Worm (Caenorhabditis elegans): ENCODE results near the gene C06A1.3.
A peak's percentile ranks its signal among the peaks of the same experiment; 100 is the strongest.

C06A1.3 gene

ce11 chrII:10555484-10556075 is 16.5 kb upstream of the C06A1.3 start (continued):
- TF ChIP-seq Y48G9A.11 (GFP tag; IDR thresholded peaks at IDR 0.05) (no peak), lin-38 (GFP tag; IDR thresholded peaks at IDR 0.05) (peak; percentile 48), ctbp-1 (GFP tag; IDR thresholded peaks at IDR 0.05) (0 out of 2 replicates have a peak, but pooled peaks have one; percentile 45), unc-39 (tag; optimal IDR thresholded peaks at IDR 0.05) (no peak), gei-8 (GFP tag; optimal IDR thresholded peaks at IDR 0.05) (no peak), ces-1 (GFP tag; optimal IDR thresholded peaks at IDR 0.05) (no peak), F44E2.7 (GFP tag; IDR thresholded peaks at IDR 0.05) (no peak)

ce11 chrII:10556550-10557205 is 15.4 kb upstream of the C06A1.3 start:
- TF ChIP-seq nhr-28 (tag; optimal IDR thresholded peaks at IDR 0.05) (peak; percentile 16), daf-19 (GFP tag; conservative IDR thresholded peaks at IDR 0.05) (peak; percentile 69; the same call in 1 of the 2 replicates), lin-38 (GFP tag; IDR thresholded peaks at IDR 0.05) (no peak; the same call in 1 of the 2 replicates), ZK337.2 (GFP tag; IDR thresholded peaks at IDR 0.05) (no peak), hif-1 (tag; optimal IDR thresholded peaks at IDR 0.05) (peak in 1 of 2 experiments; percentile 24), nhr-10 (tag; optimal IDR thresholded peaks at IDR 0.05) (peak; percentile 31), mxl-3 (GFP tag; optimal IDR thresholded peaks at IDR 0.05) (no peak), sdz-12 (GFP tag; optimal IDR thresholded peaks at IDR 0.05) (peak; percentile 66), hlh-11 (tag; optimal IDR thresholded peaks at IDR 0.05) (peak; percentile 36), dpl-1 (GFP tag; optimal IDR thresholded peaks at IDR 0.05) (no peak), mep-1 (tag; optimal IDR thresholded peaks at IDR 0.05) (peak; percentile 8), ces-1 (GFP tag; optimal IDR thresholded peaks at IDR 0.05) (no peak), lsy-2 (tag; optimal IDR thresholded peaks at IDR 0.05) (no peak), pha-4 (GFP tag; IDR thresholded peaks at IDR 0.05) (no peak), pha-4 (tag; optimal IDR thresholded peaks at IDR 0.05) (no peak), lin-29 (GFP tag; IDR thresholded peaks at IDR 0.05) (no peak), pqm-1 (tag; optimal IDR thresholded peaks at IDR 0.05) (peak; percentile 48), lin-39 (tag; optimal IDR thresholded peaks at IDR 0.05) (no peak), ama-1 (optimal IDR thresholded peaks at IDR 0.05) (peak; percentile 42), aha-1 (tag) (peak; percentile 8), nhr-41 (GFP tag; IDR thresholded peaks at IDR 0.05) (0 out of 2 replicates have a peak, but pooled peaks have one; percentile 24), lin-13 (GFP tag; optimal IDR thresholded peaks at IDR 0.05) (no peak), rbr-2 (tag; optimal IDR thresholded peaks at IDR 0.05) (no peak), egl-43 (GFP tag; IDR thresholded peaks at IDR 0.05) (peak; percentile 54; the same call in 1 of the 2 replicates), daf-16 (GFP tag; optimal IDR thresholded peaks at IDR 0.05) (no peak), daf-16 (tag; optimal IDR thresholded peaks at IDR 0.05) (peak; percentile 82), fkh-10 (GFP tag; optimal IDR thresholded peaks at IDR 0.05) (no peak), lin-15B (tag; optimal IDR thresholded peaks at IDR 0.05) (no peak), ceh-82 (tag; optimal IDR thresholded peaks at IDR 0.05) (no peak), nhr-6 (tag; optimal IDR thresholded peaks at IDR 0.05) (no peak), mdt-29 (GFP tag; IDR thresholded peaks at IDR 0.05) (no peak), mes-2 (tag; optimal IDR thresholded peaks at IDR 0.05; ENCODE audit: poor library complexity, severe bottlenecking) (peak; percentile 20), php-3 (GFP tag; IDR thresholded peaks at IDR 0.05) (no peak), unc-62 (GFP tag; optimal IDR thresholded peaks at IDR 0.05 in 1 of 2) (peak in 1 of 2 experiments; percentile 91), unc-62 (tag; optimal IDR thresholded peaks at IDR 0.05) (no peak), nhr-11 (tag; optimal IDR thresholded peaks at IDR 0.05) (no peak), nhr-111 (GFP tag; optimal IDR thresholded peaks at IDR 0.05) (no peak), tra-1 (GFP tag; IDR thresholded peaks at IDR 0.05) (0 out of 2 replicates have a peak, but pooled peaks have one; percentile 28), Y5F2A.4 (GFP tag; optimal IDR thresholded peaks at IDR 0.05) (no peak), dmd-6 (GFP tag; IDR thresholded peaks at IDR 0.05) (peak; percentile 67; the same call in 1 of the 2 replicates), set-16 (GFP tag; IDR thresholded peaks at IDR 0.05) (peak; percentile 47; the same call in 1 of the 2 replicates), gei-8 (GFP tag; optimal IDR thresholded peaks at IDR 0.05) (no peak)

All from whole organism, L4 larva.